Fruit fly (Drosophila melanogaster) whole organism, embryonic: Measurements from ENCODE around the gene CycG.

Experiments used
- ATbp ChIP-seq: fragments of 200-800 bp; sonication (Bioruptor generic); optimal IDR thresholded peaks from 2 replicates; lab custom pipeline; 2017; ENCODE audit warnings: missing biosample characterization, mild to moderate bottlenecking, missing genetic modification characterization, missing genetic modification reagents
- Ada2b ChIP-seq: fragments of 200-800 bp; sonication (Bioruptor generic); IDR thresholded peaks from 2 replicates; pipeline ENCODE4 v1.3.6; 2022; ENCODE audit warnings: missing biosample characterization, missing genetic modification characterization
- Atf-2 ChIP-seq: fragments of 200-800 bp; sonication (Bioruptor generic); optimal IDR thresholded peaks from 2 replicates; lab custom pipeline; 2016; ENCODE audit warnings: missing biosample characterization, missing genetic modification characterization
- Bgb ChIP-seq: fragments of 200-800 bp; sonication (Bioruptor generic); IDR thresholded peaks from 2 replicates; pipeline ENCODE4 v1.3.6; 2022; ENCODE audit warnings: missing biosample characterization, missing genetic modification characterization; ENCODE audit not compliant: partially characterized antibody
- CG10274 ChIP-seq: fragments of 200-800 bp; sonication (Bioruptor generic); optimal IDR thresholded peaks from 3 replicates; lab custom pipeline; 2017; ENCODE audit warnings: missing biosample characterization, mild to moderate bottlenecking, missing genetic modification characterization
- CG11247 ChIP-seq: fragments of 200-800 bp; sonication (Bioruptor generic); IDR thresholded peaks from 2 replicates; pipeline ENCODE4 v1.3.6; 2022; ENCODE audit warnings: missing biosample characterization, missing genetic modification characterization
- CG13123 ChIP-seq: fragments of 200-800 bp; sonication (Bioruptor generic); optimal IDR thresholded peaks from 2 replicates; lab custom pipeline; 2016; ENCODE audit warnings: missing biosample characterization, missing genetic modification characterization
- CG15073 ChIP-seq: fragments of 200-800 bp; sonication (Bioruptor generic); optimal IDR thresholded peaks from 2 replicates; lab custom pipeline; 2016; ENCODE audit warnings: missing biosample characterization, missing genetic modification characterization
- CG1529 ChIP-seq: fragments of 200-800 bp; sonication (Bioruptor generic); optimal IDR thresholded peaks from 3 replicates; lab custom pipeline; 2018; ENCODE audit warnings: missing biosample characterization, missing genetic modification characterization
- CG15696 ChIP-seq: fragments of 200-800 bp; sonication (Bioruptor generic); optimal IDR thresholded peaks from 2 replicates; lab custom pipeline; 2019; ENCODE audit warnings: missing biosample characterization, mild to moderate bottlenecking, missing genetic modification characterization, moderate library complexity
- CG17568 ChIP-seq: fragments of 200-800 bp; sonication (Bioruptor generic); optimal IDR thresholded peaks from 2 replicates; lab custom pipeline; 2018; ENCODE audit warnings: missing biosample characterization, mild to moderate bottlenecking, missing genetic modification characterization, moderate library complexity
- CG18262 ChIP-seq: fragments of 200-800 bp; optimal IDR thresholded peaks from 3 replicates; lab custom pipeline; 2019; ENCODE audit warnings: missing biosample characterization, mild to moderate bottlenecking, missing genetic modification characterization, moderate library complexity
- CG18599 ChIP-seq: fragments of 200-800 bp; sonication (Bioruptor generic); optimal IDR thresholded peaks from 3 replicates; lab custom pipeline; 2017; ENCODE audit warnings: missing biosample characterization, missing genetic modification characterization, mild to moderate bottlenecking, moderate library complexity, missing genetic modification reagents
- CG2199 ChIP-seq: fragments of 200-800 bp; sonication (Bioruptor generic); IDR thresholded peaks from 3 replicates; pipeline ENCODE4 v1.3.6; 2022; ENCODE audit warnings: missing biosample characterization, missing genetic modification characterization
- CG2202 ChIP-seq: fragments of 200-800 bp; sonication (Bioruptor generic); optimal IDR thresholded peaks from 2 replicates; lab custom pipeline; 2018; ENCODE audit warnings: missing biosample characterization, mild to moderate bottlenecking, missing genetic modification characterization
- CG31441 ChIP-seq: fragments of 200-800 bp; sonication (Bioruptor generic); IDR thresholded peaks from 2 replicates; pipeline ENCODE4 v1.3.6; 2022; ENCODE audit warnings: missing biosample characterization, missing genetic modification characterization
- CG3995 ChIP-seq: fragments of 200-800 bp; sonication (Bioruptor generic); optimal IDR thresholded peaks from 3 replicates; lab custom pipeline; 2016; ENCODE audit warnings: missing biosample characterization, missing genetic modification characterization
- CG6813 ChIP-seq: fragments of 200-800 bp; sonication (Bioruptor generic); optimal IDR thresholded peaks from 2 replicates; lab custom pipeline; 2017; ENCODE audit warnings: missing biosample characterization, missing genetic modification characterization, mild to moderate bottlenecking, moderate library complexity, missing genetic modification reagents
- CG7556 ChIP-seq: fragments of 200-800 bp; sonication (Bioruptor generic); optimal IDR thresholded peaks from 2 replicates; lab custom pipeline; 2017; ENCODE audit warnings: missing biosample characterization, mild to moderate bottlenecking, missing genetic modification characterization
- ERR ChIP-seq: fragments of 200-800 bp; sonication (Bioruptor generic); optimal IDR thresholded peaks from 2 replicates; lab custom pipeline; 2016; ENCODE audit warnings: missing biosample characterization, missing genetic modification characterization
- H15 ChIP-seq: fragments of 200-800 bp; sonication (Bioruptor generic); IDR thresholded peaks from 3 replicates; pipeline ENCODE4 v1.3.6; 2022; ENCODE audit warnings: missing biosample characterization, missing genetic modification characterization
- Hr78 ChIP-seq, 2 experiments: fragments of 200-800 bp in 1 of 2; fragments of >200 bp in 1 of 2; sonication (Bioruptor generic) in 1 of 2; optimal IDR thresholded peaks; 2 replicates each; lab custom pipeline; 2017 to 2019; ENCODE audit warnings: missing biosample characterization in 2 of 2, missing genetic modification characterization in 2 of 2, mild to moderate bottlenecking in 1 of 2, moderate library complexity in 1 of 2
- Hsf ChIP-seq: fragments of 200-800 bp; sonication (Bioruptor generic); optimal IDR thresholded peaks from 3 replicates; lab custom pipeline; 2016; ENCODE audit warnings: missing biosample characterization, missing genetic modification characterization
- Mad ChIP-seq: fragments of 200-800 bp; sonication (Bioruptor generic); optimal IDR thresholded peaks from 2 replicates; lab custom pipeline; 2016; ENCODE audit warnings: missing biosample characterization, missing genetic modification characterization
- Mes4 ChIP-seq: fragments of 200-800 bp; sonication (Bioruptor generic); optimal IDR thresholded peaks from 2 replicates; lab custom pipeline; 2016; ENCODE audit warnings: missing biosample characterization, missing genetic modification characterization
- NfI ChIP-seq: fragments of 200-800 bp; sonication (Bioruptor generic); optimal IDR thresholded peaks from 3 replicates; lab custom pipeline; 2018; ENCODE audit warnings: missing biosample characterization, mild to moderate bottlenecking, missing genetic modification characterization, moderate library complexity
- TFAM ChIP-seq: fragments of 200-800 bp; sonication (Bioruptor generic); optimal IDR thresholded peaks from 2 replicates; lab custom pipeline; 2017; ENCODE audit warnings: missing biosample characterization, missing genetic modification characterization, inconsistent platforms
- bcd ChIP-seq: fragments of 200-800 bp; sonication (Bioruptor generic); optimal IDR thresholded peaks from 2 replicates; lab custom pipeline; 2017; ENCODE audit warnings: missing biosample characterization, mild to moderate bottlenecking, missing genetic modification characterization
- bsh ChIP-seq, 2 experiments: fragments of 200-800 bp; sonication (Bioruptor generic); optimal IDR thresholded peaks; 2 replicates each; lab custom pipeline; 2017 to 2018; ENCODE audit warnings: mild to moderate bottlenecking in 2 of 2, missing biosample characterization in 2 of 2, missing genetic modification characterization in 2 of 2, moderate library complexity in 1 of 2
- cwo ChIP-seq: fragments of 200-800 bp; sonication (Bioruptor generic); optimal IDR thresholded peaks from 3 replicates; lab custom pipeline; 2017; ENCODE audit warnings: missing biosample characterization, missing genetic modification characterization, mild to moderate bottlenecking, moderate library complexity, missing genetic modification reagents
- dysf ChIP-seq: fragments of 200-800 bp; sonication (Bioruptor generic); IDR thresholded peaks from 3 replicates; pipeline ENCODE4 v1.3.6; 2022; ENCODE audit warnings: missing biosample characterization, missing genetic modification characterization
- ems ChIP-seq: fragments of 200-800 bp; sonication (Bioruptor generic); optimal IDR thresholded peaks from 3 replicates; lab custom pipeline; 2016; ENCODE audit warnings: missing biosample characterization, missing genetic modification characterization
- exex ChIP-seq: fragments of 200-800 bp; sonication (Bioruptor generic); optimal IDR thresholded peaks from 4 replicates; lab custom pipeline; 2018; ENCODE audit warnings: missing biosample characterization, mild to moderate bottlenecking, missing genetic modification characterization, moderate library complexity
- fd64A ChIP-seq: fragments of 200-800 bp; sonication (Bioruptor generic); optimal IDR thresholded peaks from 3 replicates; lab custom pipeline; 2018; ENCODE audit warnings: missing biosample characterization, mild to moderate bottlenecking, missing genetic modification characterization
- fru ChIP-seq: fragments of >200 bp; optimal IDR thresholded peaks from 2 replicates; lab custom pipeline; 2017
- gce ChIP-seq: fragments of 200-800 bp; sonication (Bioruptor generic); IDR thresholded peaks from 3 replicates; pipeline ENCODE4 v1.3.6; 2022; ENCODE audit warnings: missing biosample characterization, missing genetic modification characterization
- gsb ChIP-seq: fragments of 200-800 bp; sonication (Bioruptor generic); IDR thresholded peaks from 2 replicates; pipeline ENCODE4 v1.3.6; 2022; ENCODE audit warnings: missing biosample characterization, missing genetic modification characterization
- hkb ChIP-seq, 2 experiments: fragments of 200-800 bp in 1 of 2; fragments of >200 bp in 1 of 2; sonication (Bioruptor generic) in 1 of 2; IDR thresholded peaks in 1 of 2; optimal IDR thresholded peaks in 1 of 2; 2 replicates each; pipeline versions ENCODE4 v1.3.6 to Lab custom; 2017 to 2022; ENCODE audit warnings: missing biosample characterization in 1 of 2, missing genetic modification characterization in 1 of 2
- hth ChIP-seq: fragments of >200 bp; optimal IDR thresholded peaks from 2 replicates; lab custom pipeline; 2017; ENCODE audit warnings: inconsistent platforms
- kay ChIP-seq: fragments of 200-800 bp; sonication (Bioruptor generic); optimal IDR thresholded peaks from 2 replicates; lab custom pipeline; 2016; ENCODE audit warnings: missing biosample characterization, missing genetic modification characterization
- nerfin-1 ChIP-seq: fragments of 200-800 bp; sonication (Bioruptor generic); optimal IDR thresholded peaks from 3 replicates; lab custom pipeline; 2019; ENCODE audit warnings: missing biosample characterization, mild to moderate bottlenecking, missing genetic modification characterization, moderate library complexity
- otp ChIP-seq: fragments of 200-800 bp; sonication (Bioruptor generic); IDR thresholded peaks from 3 replicates; pipeline ENCODE4, ENCODE4 v1.3.6; 2022; ENCODE audit warnings: missing biosample characterization, missing genetic modification characterization
- pb ChIP-seq: fragments of 200-800 bp; sonication (Bioruptor generic); optimal IDR thresholded peaks from 3 replicates; lab custom pipeline; 2016; ENCODE audit warnings: missing biosample characterization, missing genetic modification characterization
- peb ChIP-seq: fragments of 200-800 bp; sonication (Bioruptor generic); IDR thresholded peaks from 2 replicates; pipeline ENCODE4 v1.3.6; 2022; ENCODE audit warnings: missing biosample characterization, missing genetic modification characterization
- pros ChIP-seq: fragments of 200-800 bp; sonication (Bioruptor generic); optimal IDR thresholded peaks from 3 replicates; lab custom pipeline; 2019; ENCODE audit warnings: missing biosample characterization, mild to moderate bottlenecking, missing genetic modification characterization, moderate library complexity
- twi ChIP-seq: fragments of 200-800 bp; optimal IDR thresholded peaks from 2 replicates; lab custom pipeline; 2019; ENCODE audit warnings: missing biosample characterization, mild to moderate bottlenecking, missing genetic modification characterization, moderate library complexity
- vvl ChIP-seq: fragments of 200-800 bp; sonication (Bioruptor generic); IDR thresholded peaks from 2 replicates; pipeline ENCODE4 v1.3.6; 2022; ENCODE audit warnings: missing biosample characterization, missing genetic modification characterization
- zen ChIP-seq: fragments of 200-800 bp; sonication (Bioruptor generic); optimal IDR thresholded peaks from 3 replicates; lab custom pipeline; 2018; ENCODE audit warnings: missing biosample characterization, mild to moderate bottlenecking, missing genetic modification characterization, moderate library complexity

The CycG gene

DNA sequence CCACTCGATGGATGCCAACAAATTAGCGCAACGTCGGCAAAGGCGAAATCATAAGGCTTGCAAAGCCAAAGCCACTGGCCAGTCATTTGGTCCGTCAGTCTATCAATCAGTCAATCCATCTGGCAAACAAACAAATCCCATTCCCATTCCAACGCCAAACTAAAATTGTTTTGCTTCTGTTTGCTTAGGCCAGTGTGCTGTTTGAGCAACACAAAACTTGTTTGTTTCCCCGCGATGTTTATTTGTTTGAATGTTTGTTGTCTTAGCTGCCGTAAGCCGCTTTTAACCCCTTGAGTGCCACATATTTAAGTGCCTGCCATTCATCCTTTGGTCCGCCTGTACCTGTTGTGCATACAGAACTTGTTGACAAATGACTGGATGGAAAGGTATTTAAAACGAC lies 61.6 kb downstream of the CycG start (continued):
- TF ChIP-seq twi (peak; percentile 57), CG15073 (GFP tag; lab: Kevin White, UChicago) (no peak), H15 (GFP tag; lab: Robert Waterston, UW) (no peak), CG11247 (GFP tag; lab: Robert Waterston, UW) (no peak), Ada2b (GFP tag; lab: Robert Waterston, UW) (no peak), CG10274 (no peak), CG3995 (GFP tag; lab: Kevin White, UChicago) (no peak), bcd (GFP tag; lab: Kevin White, UChicago) (peak; percentile 17), vvl (GFP tag; lab: Robert Waterston, UW) (peak; percentile 43; the same call in 1 of the 2 replicates), CG2199 (GFP tag; lab: Robert Waterston, UW) (0 out of 3 replicates have a peak, but pooled peaks have one; percentile 73), gce (no peak), gsb (GFP tag; lab: Robert Waterston, UW) (no peak), pb (GFP tag; lab: Kevin White, UChicago) (peak; percentile 14), CG2202 (tag; lab: Kevin White, UChicago) (peak; percentile 94), CG18599 (GFP tag; lab: Kevin White, UChicago) (peak; percentile 34), CG13123 (GFP tag; lab: Kevin White, UChicago) (no peak), CG18262 (tag; lab: Kevin White, UChicago) (peak; percentile 78), Mes4 (peak; percentile 63), Bgb (no peak), fru (lab: Kevin White, UChicago) (no peak), peb (GFP tag; lab: Robert Waterston, UW) (0 out of 2 replicates have a peak, but pooled peaks have one; percentile 12), Hsf (GFP tag; lab: Kevin White, UChicago) (peak; percentile 28), Atf-2 (GFP tag; lab: Kevin White, UChicago) (peak; percentile 50), Mad (GFP tag; lab: Kevin White, UChicago) (peak; percentile 30)

DNA sequence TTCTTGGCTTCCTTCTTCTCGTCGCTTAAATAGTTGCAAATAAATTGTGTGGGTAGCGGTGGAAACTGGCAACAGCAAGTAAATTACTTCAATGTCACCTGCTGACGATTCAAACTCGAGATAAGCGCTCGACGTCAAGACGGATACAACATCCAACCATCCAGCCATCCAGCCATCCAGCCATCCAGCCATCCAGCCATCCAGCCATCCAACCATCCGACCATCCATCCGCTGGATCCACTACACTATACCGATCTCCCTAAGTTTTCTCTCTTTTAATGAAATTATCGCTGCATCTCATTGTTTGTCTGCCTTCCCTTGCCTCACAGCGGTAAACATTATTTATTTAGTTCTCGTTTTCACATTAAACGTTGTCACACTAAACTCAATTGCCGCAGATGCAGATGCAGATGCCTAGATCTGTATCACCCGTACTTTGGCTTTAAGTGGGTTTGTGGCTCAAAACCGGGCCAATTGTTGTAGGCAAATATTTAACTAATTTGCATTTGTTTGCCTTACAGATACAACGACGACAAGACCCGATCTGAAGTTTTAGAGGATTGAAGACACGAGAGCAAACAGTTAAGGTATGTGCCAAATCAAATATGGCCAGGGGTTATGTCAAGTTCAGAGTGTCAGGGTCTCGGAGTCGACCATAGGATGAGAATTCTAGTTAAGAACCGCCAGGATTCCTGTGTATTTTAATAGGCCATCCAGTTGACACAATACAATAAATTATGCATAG lies 63.5 kb downstream of the CycG start:
- peak; percentile 40 for TF ChIP-seq ATbp (GFP tag; lab: Kevin White, UChicago)
- peak in 1 of 2 experiments; percentile 56 for TF ChIP-seq Hr78 (GFP tag; optimal IDR thresholded peaks at IDR 0.05; lab: Kevin White, UChicago)
- no peak for TF ChIP-seq ems (GFP tag; lab: Kevin White, UChicago)
- TF ChIP-seq NfI (GFP tag; lab: Kevin White, UChicago), result no peak
- peak; percentile 26 for TF ChIP-seq CG2202 (tag; lab: Kevin White, UChicago)
- no peak for TF ChIP-seq CG7556 (GFP tag; lab: Kevin White, UChicago)
- TF ChIP-seq ERR (GFP tag; lab: Kevin White, UChicago), result no peak
- peak; percentile 52; the same call in 1 of the 3 replicates for TF ChIP-seq otp
- TF ChIP-seq hth (lab: Kevin White, UChicago), result no peak
- peak; percentile 24 for TF ChIP-seq CG1529 (GFP tag; lab: Kevin White, UChicago)
- TF ChIP-seq exex (tag; lab: Kevin White, UChicago), result no peak
- peak; percentile 16 for TF ChIP-seq Mes4
- no peak for TF ChIP-seq cwo (GFP tag; lab: Kevin White, UChicago)
- TF ChIP-seq hkb (optimal IDR thresholded peaks at IDR 0.05; lab: Kevin White, UChicago), result no peak
- peak; percentile 30; the same call in 1 of the 2 replicates for TF ChIP-seq hkb (GFP tag; IDR thresholded peaks at IDR 0.05; lab: Robert Waterston, UW)
- peak; percentile 19; the same call in 1 of the 2 replicates for TF ChIP-seq CG31441
- no peak for TF ChIP-seq kay (GFP tag; lab: Kevin White, UChicago)
- no peak for TF ChIP-seq pros (GFP tag; lab: Kevin White, UChicago)
- TF ChIP-seq CG17568 (GFP tag; lab: Kevin White, UChicago), result peak; percentile 10
- TF ChIP-seq zen (tag; lab: Kevin White, UChicago), result peak; percentile 3
- TF ChIP-seq TFAM (GFP tag; lab: Kevin White, UChicago), result no peak
- peak; percentile 30 for TF ChIP-seq CG18262 (tag; lab: Kevin White, UChicago)
- peak in 1 of 2 experiments; percentile 26 for TF ChIP-seq bsh (GFP tag; optimal IDR thresholded peaks at IDR 0.05; lab: Kevin White, UChicago)
- TF ChIP-seq nerfin-1 (tag; lab: Kevin White, UChicago), result peak; percentile 20
- TF ChIP-seq CG15696 (tag; lab: Kevin White, UChicago), result peak; percentile 63
- TF ChIP-seq fd64A (GFP tag; lab: Kevin White, UChicago), result peak; percentile 38
- TF ChIP-seq dysf (GFP tag; lab: Robert Waterston, UW), result no peak
- peak; percentile 47 for TF ChIP-seq CG6813 (GFP tag; lab: Kevin White, UChicago)
- TF ChIP-seq fru (lab: Kevin White, UChicago), result no peak
